Worm (Caenorhabditis elegans) whole organism, mixed stage, embryonic: Measurements from ENCODE around the gene srab-21.
"Not testable (repeated sequence)": the region's sequence is repeated elsewhere in the genome, so short reads cannot be mapped to it uniquely, and the experiment has no call there.

Source experiments
- M03D4.4 ChIP-seq: sonication (generic microtip); optimal IDR thresholded peaks from 2 replicates; lab custom pipeline; 2017; ENCODE audit warnings: mild to moderate bottlenecking, missing genetic modification characterization, missing compliant biosample characterization
- blmp-1 ChIP-seq: fragments of 150-350 bp; optimal IDR thresholded peaks from 2 replicates; lab custom pipeline; 2014; ENCODE audit warnings: missing biosample characterization, missing genetic modification characterization
- ceh-83 ChIP-seq: fragments of 200-800 bp; sonication (Bioruptor generic); optimal IDR thresholded peaks from 2 replicates; lab custom pipeline; 2018; ENCODE audit warnings: mild to moderate bottlenecking, missing genetic modification characterization, missing compliant biosample characterization
- ces-1 ChIP-seq: fragments of 150-350 bp; optimal IDR thresholded peaks from 2 replicates; lab custom pipeline; 2014; ENCODE audit warnings: missing biosample characterization, missing genetic modification reagents, missing genetic modification characterization
- cnd-1 ChIP-seq: fragments of 200-800 bp; sonication (Bioruptor generic); optimal IDR thresholded peaks from 2 replicates; lab custom pipeline; 2018; ENCODE audit warnings: mild to moderate bottlenecking, missing genetic modification characterization, missing compliant biosample characterization
- drap-1 ChIP-seq: fragments of 200-800 bp; sonication (Bioruptor generic); optimal IDR thresholded peaks from 3 replicates; lab custom pipeline; 2018; ENCODE audit warnings: mild to moderate bottlenecking, missing genetic modification characterization, missing compliant biosample characterization
- elt-1 ChIP-seq: sonication (generic microtip); optimal IDR thresholded peaks from 2 replicates; lab custom pipeline; 2017; ENCODE audit warnings: missing genetic modification characterization, mild to moderate bottlenecking, missing compliant biosample characterization, antibody characterized with exemption, moderate library complexity, borderline replicate concordance; ENCODE audit not compliant: insufficient read depth
- elt-3 ChIP-seq: fragments of 150-350 bp; optimal IDR thresholded peaks from 2 replicates; lab custom pipeline; 2014; ENCODE audit warnings: missing biosample characterization, missing genetic modification characterization
- ham-2 ChIP-seq: fragments of 200-800 bp; sonication (Bioruptor generic); optimal IDR thresholded peaks from 2 replicates; lab custom pipeline; 2018; ENCODE audit warnings: mild to moderate bottlenecking, missing genetic modification characterization, missing compliant biosample characterization
- hlh-1 ChIP-seq: fragments of 150-350 bp; optimal IDR thresholded peaks from 2 replicates; lab custom pipeline; 2014; ENCODE audit warnings: missing biosample characterization, missing genetic modification reagents, missing genetic modification characterization
- lin-13 ChIP-seq: fragments of 150-350 bp; optimal IDR thresholded peaks from 2 replicates; lab custom pipeline; 2014; ENCODE audit warnings: missing biosample characterization, missing genetic modification characterization
- lin-32 ChIP-seq: fragments of 200-800 bp; sonication (Bioruptor generic); optimal IDR thresholded peaks from 2 replicates; lab custom pipeline; 2018; ENCODE audit warnings: mild to moderate bottlenecking, missing genetic modification characterization, missing compliant biosample characterization
- lsy-2 ChIP-seq: fragments of 150-350 bp; optimal IDR thresholded peaks from 2 replicates; lab custom pipeline; 2014; ENCODE audit warnings: missing biosample characterization, missing genetic modification characterization
- mab-5 ChIP-seq: fragments of 150-350 bp; optimal IDR thresholded peaks from 2 replicates; lab custom pipeline; 2014; ENCODE audit warnings: missing biosample characterization, missing genetic modification characterization
- mep-1 ChIP-seq: fragments of 150-350 bp; optimal IDR thresholded peaks from 2 replicates; lab custom pipeline; 2017; ENCODE audit warnings: missing biosample characterization, missing genetic modification reagents, missing genetic modification characterization, inconsistent platforms
- mls-2 ChIP-seq: sonication (generic microtip); optimal IDR thresholded peaks from 2 replicates; lab custom pipeline; 2016; ENCODE audit warnings: mild to moderate bottlenecking, missing genetic modification characterization, moderate library complexity, missing compliant biosample characterization
- nhr-12 ChIP-seq: fragments of 150-350 bp; optimal IDR thresholded peaks from 2 replicates; lab custom pipeline; 2014; ENCODE audit warnings: missing biosample characterization, missing genetic modification characterization
- nhr-237 ChIP-seq: fragments of 150-350 bp; optimal IDR thresholded peaks from 2 replicates; lab custom pipeline; 2014; ENCODE audit warnings: missing biosample characterization, missing genetic modification characterization
- nhr-28 ChIP-seq: fragments of 150-350 bp; optimal IDR thresholded peaks from 2 replicates; lab custom pipeline; 2014; ENCODE audit warnings: missing biosample characterization, missing genetic modification characterization
- snpc-4 ChIP-seq: fragments of 150-350 bp; optimal IDR thresholded peaks from 2 replicates; lab custom pipeline; 2014; ENCODE audit warnings: missing biosample characterization, missing genetic modification characterization
- sptf-1 ChIP-seq: sonication (generic microtip); optimal IDR thresholded peaks from 2 replicates; lab custom pipeline; 2017; ENCODE audit warnings: mild to moderate bottlenecking, missing genetic modification characterization, moderate library complexity, missing compliant biosample characterization
- unc-62 ChIP-seq: fragments of 150-350 bp; optimal IDR thresholded peaks from 2 replicates; lab custom pipeline; 2014; ENCODE audit warnings: missing biosample characterization, missing genetic modification reagents, missing genetic modification characterization
- zip-8 ChIP-seq: fragments of 150-350 bp; optimal IDR thresholded peaks from 2 replicates; lab custom pipeline; 2014; ENCODE audit warnings: missing biosample characterization, missing genetic modification characterization
- ztf-11 ChIP-seq: fragments of 150-350 bp; optimal IDR thresholded peaks from 2 replicates; lab custom pipeline; 2014; ENCODE audit warnings: missing biosample characterization, missing genetic modification characterization

The srab-21 gene

ce11 chrV:3413010-3413409 is 11.2 kb downstream of the srab-21 start, which contains the start of gene txt-11:
Gene txt-11 (plus strand): TSS chrV:3413310.
- TF ChIP-seq ces-1 (GFP tag; lab: Kevin White, UChicago) (no peak), M03D4.4 (tag; lab: Kevin White, UChicago) (no peak)

DNA sequence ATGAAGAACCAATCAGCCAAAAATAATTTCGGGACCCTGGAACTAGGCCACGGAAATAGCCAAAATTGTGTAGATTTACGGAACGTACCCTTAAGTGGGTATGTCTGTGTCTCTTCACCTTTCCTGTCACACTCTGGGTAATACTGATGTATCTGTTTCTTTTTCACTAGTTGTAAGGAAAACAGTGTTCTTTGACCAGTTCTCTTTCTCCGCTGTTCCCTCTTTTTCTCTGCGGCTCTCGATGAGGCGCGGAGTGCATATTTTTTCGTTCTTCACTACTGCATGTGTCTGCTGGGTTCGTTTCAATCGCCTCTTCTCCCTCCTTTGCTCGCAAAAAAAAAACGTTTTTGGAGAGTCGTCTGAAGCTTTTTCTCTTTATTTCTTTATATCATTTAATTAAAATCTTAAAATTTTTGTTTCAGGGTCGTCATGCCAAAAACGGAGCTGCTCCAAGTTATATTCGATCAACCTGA is 14.1 kb downstream of the srab-21 start, which contains the start of gene arrd-22:
arrd-22 (plus strand) TSS at position 423 of the 473 bp plus-strand sequence.
- TF ChIP-seq elt-3 (tag; lab: Kevin White, UChicago) (no peak), ham-2 (no peak), zip-8 (tag; lab: Kevin White, UChicago) (no peak), cnd-1 (no peak), lsy-2 (tag; lab: Kevin White, UChicago) (no peak), elt-1 (no peak), snpc-4 (tag; lab: Kevin White, UChicago) (no peak), sptf-1 (tag; lab: Kevin White, UChicago) (no peak), nhr-28 (tag; lab: Kevin White, UChicago) (no peak), ztf-11 (no peak), blmp-1 (no peak), mep-1 (tag; lab: Kevin White, UChicago) (no peak), ceh-83 (GFP tag; lab: Kevin White, UChicago) (no peak), mls-2 (tag; lab: Kevin White, UChicago) (no peak), unc-62 (GFP tag; lab: Kevin White, UChicago) (no peak)

DNA sequence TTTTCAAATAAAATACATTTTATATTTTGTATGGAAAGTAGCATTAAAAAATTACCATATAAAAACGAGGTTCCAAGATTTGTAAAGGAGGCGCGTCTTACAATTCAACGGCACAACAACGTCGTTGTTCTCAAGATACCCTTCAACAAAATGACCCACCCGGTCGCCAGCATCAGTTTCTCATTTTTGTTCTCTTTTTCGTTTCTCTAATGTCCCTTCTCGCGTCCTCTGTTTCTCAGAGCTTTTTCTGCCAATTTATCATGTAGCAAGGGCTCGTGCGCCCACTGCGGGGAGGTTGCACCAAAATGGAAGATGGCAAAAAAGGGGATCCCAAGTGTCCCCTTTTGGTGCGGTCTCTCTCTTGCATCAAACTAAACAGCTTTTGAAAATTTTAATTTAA is 14.7 kb downstream of the srab-21 start:
- TF ChIP-seq lsy-2 (tag; lab: Kevin White, UChicago) (no peak), lin-32 (GFP tag; lab: Kevin White, UChicago) (no peak), drap-1 (GFP tag; lab: Kevin White, UChicago) (no peak), hlh-1 (tag; lab: Kevin White, UChicago) (no peak), ces-1 (GFP tag; lab: Kevin White, UChicago) (no peak)

ce11 chrV:3408602-3409001 is 15.6 kb downstream of the srab-21 start, which contains the start of gene T20D4.7:
Gene T20D4.7 (plus strand): TSS chrV:3408902.
- TF ChIP-seq blmp-1 (no peak), nhr-12 (no peak), zip-8 (tag; lab: Kevin White, UChicago) (no peak), lin-32 (GFP tag; lab: Kevin White, UChicago) (no peak), sptf-1 (tag; lab: Kevin White, UChicago) (no peak), elt-3 (tag; lab: Kevin White, UChicago) (no peak), lsy-2 (tag; lab: Kevin White, UChicago) (no peak), lin-13 (tag; lab: Kevin White, UChicago) (no peak)
- TF ChIP-seq, all 35 proteins: peak for 0

ce11 chrV:3399952-3400351 is 24.3 kb downstream of the srab-21 start, which contains the start of gene T20D4.10:
Gene T20D4.10 (plus strand): TSS chrV:3400252.
- not testable (repeated sequence) for TF ChIP-seq M03D4.4, sptf-1, mls-2 (tag; lab: Kevin White, UChicago)

DNA sequence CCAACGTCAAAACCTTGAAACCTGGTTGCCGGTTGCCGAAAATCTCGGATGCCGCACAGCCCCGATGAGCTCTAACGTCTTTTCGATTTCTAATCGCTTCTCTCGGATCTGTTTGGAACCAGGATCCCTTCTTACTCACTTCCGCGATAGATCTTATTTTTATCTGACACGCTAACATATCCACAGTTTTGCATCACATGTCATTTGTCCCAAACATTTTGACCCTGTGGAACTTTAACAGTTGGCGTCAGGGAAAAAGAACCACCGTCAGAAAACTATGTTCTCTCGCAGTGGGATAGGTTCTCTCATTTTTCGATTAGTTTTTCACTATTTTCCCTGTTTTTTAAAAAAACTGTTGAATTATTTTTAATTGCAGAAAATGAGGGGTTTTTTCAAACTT is 25.9 kb downstream of the srab-21 start, which contains the start of gene T20D4.11:
T20D4.11 (plus strand) TSS at position 377 of the 400 bp plus-strand sequence.
- TF ChIP-seq elt-1 (no peak), elt-3 (tag; lab: Kevin White, UChicago) (no peak), mab-5 (tag; lab: Kevin White, UChicago) (no peak), nhr-28 (tag; lab: Kevin White, UChicago) (no peak), zip-8 (tag; lab: Kevin White, UChicago) (no peak), drap-1 (GFP tag; lab: Kevin White, UChicago) (no peak), ceh-83 (GFP tag; lab: Kevin White, UChicago) (no peak), nhr-237 (no peak), unc-62 (GFP tag; lab: Kevin White, UChicago) (no peak), blmp-1 (no peak), lin-13 (tag; lab: Kevin White, UChicago) (no peak), ham-2 (no peak)

ce11 chrV:3396765-3397164 is 27.5 kb downstream of the srab-21 start, which contains the start of gene T20D4.12:
Gene T20D4.12 (plus strand): TSS chrV:3397065.
- TF ChIP-seq nhr-28, zip-8, hlh-1 (tag; lab: Kevin White, UChicago): not testable (repeated sequence)
